Fruit fly (Drosophila melanogaster): ENCODE data around the gene Sgs3.

DNA sequence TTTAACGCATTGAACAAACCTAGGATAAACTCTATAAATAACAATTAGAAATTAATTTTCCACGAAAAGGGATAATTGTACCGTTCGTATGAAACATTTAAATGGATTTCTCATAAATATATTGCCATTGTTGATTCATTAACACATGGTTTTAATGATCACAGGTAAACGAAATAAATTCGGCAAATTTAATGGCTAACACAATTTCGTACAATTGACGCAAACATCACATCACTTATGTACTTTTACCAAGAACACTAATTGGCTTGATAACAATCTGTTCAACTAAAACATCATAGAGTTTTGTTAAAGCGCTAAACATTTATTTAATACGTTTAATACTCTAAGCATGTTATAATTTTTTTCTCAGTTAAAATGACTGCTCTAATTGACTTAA lies 41.6 kb downstream of the Sgs3 start:
- TF ChIP-seq EcR (GFP tag; optimal IDR thresholded peaks at IDR 0.05) (no peak), CG8478 (optimal IDR thresholded peaks at IDR 0.05) (no peak), Dll (optimal IDR thresholded peaks at IDR 0.05) (no peak), pan (optimal IDR thresholded peaks at IDR 0.05) (no peak), psq (optimal IDR thresholded peaks at IDR 0.05) (no peak), usp (GFP tag; optimal IDR thresholded peaks at IDR 0.05) (no peak)
